ENCODE assay signal across 4 worm cellular contexts in the genomic region with DNA sequence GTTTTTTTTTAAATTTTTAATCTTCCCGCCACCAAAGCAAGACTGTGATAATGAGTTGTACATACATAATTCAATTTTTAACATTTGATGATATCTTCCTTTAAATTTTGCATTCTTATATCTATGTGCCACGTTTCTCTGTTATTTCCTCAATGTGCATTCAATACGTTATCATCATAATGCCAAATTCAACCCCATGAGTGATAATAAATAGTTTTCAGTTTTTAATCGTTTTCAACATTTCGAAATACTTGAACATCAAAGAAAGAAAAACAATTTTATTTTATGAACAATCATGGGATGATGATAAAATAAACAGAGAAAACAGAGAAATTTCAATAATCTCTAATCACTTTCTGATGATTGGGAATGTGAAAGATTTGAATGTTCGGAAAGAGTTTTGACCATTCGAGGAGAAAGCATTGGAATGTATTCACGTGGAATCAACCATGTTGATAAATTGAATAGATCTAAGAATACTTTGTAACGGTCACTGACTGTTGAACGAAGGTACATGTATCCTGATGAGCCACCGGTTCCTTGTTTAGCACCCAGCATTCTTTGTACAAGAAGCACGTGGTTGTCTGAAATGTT.
TF ChIP-seq lines count a peak whose summit lies in the region.

No protein-coding gene starts in this region.

TF ChIP-seq in whole organism, L1 larva, 84 proteins besides CTCF, POLR2A, EP300 and RAD21 (continued from another document):
- peak in 1 of 2 experiments; percentile 21 for TF ChIP-seq efl-1 (optimal IDR thresholded peaks at IDR 0.05; lab: Kevin White, UChicago)
- peak in 1 of 2 experiments; percentile 70 for TF ChIP-seq efl-1 (GFP tag; optimal IDR thresholded peaks at IDR 0.05 in 1 of 2; lab: Kevin White, UChicago)
- no peak for TF ChIP-seq nhr-28 (tag; optimal IDR thresholded peaks at IDR 0.05; lab: Kevin White, UChicago)
- peak; percentile 12 for TF ChIP-seq nhr-47 (tag; optimal IDR thresholded peaks at IDR 0.05; lab: Kevin White, UChicago)
- peak; percentile 75 for TF ChIP-seq nhr-90 (tag; optimal IDR thresholded peaks at IDR 0.05; lab: Kevin White, UChicago; ENCODE audit: poor library complexity)
- peak; percentile 27 for TF ChIP-seq nhr-20 (tag; optimal IDR thresholded peaks at IDR 0.05; lab: Kevin White, UChicago)
- TF ChIP-seq elt-2 (tag; optimal IDR thresholded peaks at IDR 0.05; lab: Kevin White, UChicago) = peak; percentile 67
- peak; percentile 9 for TF ChIP-seq pax-3 (tag; optimal IDR thresholded peaks at IDR 0.05; lab: Kevin White, UChicago)
- TF ChIP-seq unc-130 (tag; optimal IDR thresholded peaks at IDR 0.05; lab: Kevin White, UChicago) = no peak
- no peak for TF ChIP-seq egl-13 (tag; optimal IDR thresholded peaks at IDR 0.05; lab: Kevin White, UChicago)
- TF ChIP-seq ztf-4 (tag; optimal IDR thresholded peaks at IDR 0.05; lab: Kevin White, UChicago) = peak; percentile 11
- peak; percentile 34 for TF ChIP-seq pqm-1 (tag; optimal IDR thresholded peaks at IDR 0.05; lab: Kevin White, UChicago)
- TF ChIP-seq nhr-71 (tag; optimal IDR thresholded peaks at IDR 0.05; lab: Kevin White, UChicago) = peak; percentile 59
TF ChIP-seq in whole organism, L1 larva: peak in this region for 16.

TF ChIP-seq in whole organism, L2 larva, 48 proteins besides CTCF, POLR2A, EP300 and RAD21 (continued from another document):
- TF ChIP-seq F13H6.1 (tag; optimal IDR thresholded peaks at IDR 0.05; lab: Kevin White, UChicago) (peak; percentile 20), lin-13 (GFP tag; optimal IDR thresholded peaks at IDR 0.05; lab: Kevin White, UChicago) (peak; percentile 9), mbf-1 (tag; optimal IDR thresholded peaks at IDR 0.05; lab: Kevin White, UChicago) (no peak), ceh-82 (tag; optimal IDR thresholded peaks at IDR 0.05; lab: Kevin White, UChicago) (no peak), fos-1 (tag; optimal IDR thresholded peaks at IDR 0.05; lab: Kevin White, UChicago) (peak; percentile 40), unc-62 (GFP tag; optimal IDR thresholded peaks at IDR 0.05; lab: Kevin White, UChicago) (no peak), nhr-6 (tag; optimal IDR thresholded peaks at IDR 0.05; lab: Kevin White, UChicago) (no peak), mdl-1 (tag; optimal IDR thresholded peaks at IDR 0.05; lab: Kevin White, UChicago) (no peak), blmp-1 (tag; optimal IDR thresholded peaks at IDR 0.05; lab: Kevin White, UChicago; ENCODE audit: insufficient read depth) (no peak), gmeb-1 (tag; optimal IDR thresholded peaks at IDR 0.05; lab: Kevin White, UChicago) (peak; percentile 50), snpc-4 (tag; optimal IDR thresholded peaks at IDR 0.05; lab: Kevin White, UChicago) (no peak)

TF ChIP-seq in whole organism, L3 larva, 47 proteins besides CTCF, POLR2A, EP300 and RAD21 (continued from another document):
- TF ChIP-seq ama-1 (optimal IDR thresholded peaks at IDR 0.05; lab: Kevin White, UChicago) = peak; percentile 2
- TF ChIP-seq nhr-67 (tag; optimal IDR thresholded peaks at IDR 0.05; lab: Kevin White, UChicago) = no peak
- no peak for TF ChIP-seq ceh-9 (tag; optimal IDR thresholded peaks at IDR 0.05; lab: Kevin White, UChicago)
- no peak for TF ChIP-seq nhr-77 (tag; optimal IDR thresholded peaks at IDR 0.05; lab: Kevin White, UChicago)
- no peak for TF ChIP-seq ZK546.5 (tag; optimal IDR thresholded peaks at IDR 0.05; lab: Kevin White, UChicago)
- TF ChIP-seq nfya-1 (tag; optimal IDR thresholded peaks at IDR 0.05; lab: Kevin White, UChicago; ENCODE audit: insufficient read depth) = no peak
- TF ChIP-seq pha-4 (tag; optimal IDR thresholded peaks at IDR 0.05; lab: Kevin White, UChicago) = peak; percentile 41
- peak; percentile 18 for TF ChIP-seq fos-1 (tag; optimal IDR thresholded peaks at IDR 0.05; lab: Kevin White, UChicago)
- peak; percentile 92 for TF ChIP-seq skn-1 (tag; optimal IDR thresholded peaks at IDR 0.05; lab: Kevin White, UChicago)
- TF ChIP-seq elt-3 (tag; optimal IDR thresholded peaks at IDR 0.05; lab: Kevin White, UChicago) = no peak
- no peak for TF ChIP-seq sea-2 (GFP tag; optimal IDR thresholded peaks at IDR 0.05; lab: Kevin White, UChicago)
- TF ChIP-seq ceh-82 (tag; optimal IDR thresholded peaks at IDR 0.05; lab: Kevin White, UChicago) = no peak
- TF ChIP-seq unc-62 (GFP tag; optimal IDR thresholded peaks at IDR 0.05; lab: Kevin White, UChicago) = no peak
- TF ChIP-seq nhr-28 (tag; optimal IDR thresholded peaks at IDR 0.05; lab: Kevin White, UChicago) = no peak
- no peak for TF ChIP-seq egl-27 (tag; optimal IDR thresholded peaks at IDR 0.05; lab: Kevin White, UChicago)
- TF ChIP-seq nhr-12 (tag; optimal IDR thresholded peaks at IDR 0.05; lab: Kevin White, UChicago) = no peak
- peak; percentile 24 for TF ChIP-seq ztf-4 (tag; optimal IDR thresholded peaks at IDR 0.05; lab: Kevin White, UChicago)
- TF ChIP-seq zag-1 (tag; optimal IDR thresholded peaks at IDR 0.05; lab: Kevin White, UChicago) = no peak
- TF ChIP-seq nhr-23 (tag; optimal IDR thresholded peaks at IDR 0.05; lab: Kevin White, UChicago) = peak; percentile 20

TF ChIP-seq in whole organism, L4 larva, 104 proteins besides CTCF, POLR2A, EP300 and RAD21 (continued from another document):
- TF ChIP-seq mdl-1 (tag; optimal IDR thresholded peaks at IDR 0.05; lab: Kevin White, UChicago) (peak in 1 of 2 experiments; percentile 24), nhr-102 (tag; optimal IDR thresholded peaks at IDR 0.05; lab: Kevin White, UChicago) (peak; percentile 62), lin-13 (GFP tag; optimal IDR thresholded peaks at IDR 0.05; lab: Kevin White, UChicago) (peak; percentile 58), skn-1 (tag; optimal IDR thresholded peaks at IDR 0.05; lab: Kevin White, UChicago) (no peak), F37D6.2 (tag; optimal IDR thresholded peaks at IDR 0.05; lab: Kevin White, UChicago) (no peak), unc-130 (GFP tag; optimal IDR thresholded peaks at IDR 0.05; lab: Kevin White, UChicago) (no peak), lim-7 (GFP tag; IDR thresholded peaks at IDR 0.05; lab: Robert Waterston, UW) (no peak), ama-1 (optimal IDR thresholded peaks at IDR 0.05; lab: Kevin White, UChicago) (peak; percentile 63), php-3 (GFP tag; IDR thresholded peaks at IDR 0.05; lab: Robert Waterston, UW) (peak; percentile 78), daf-12 (tag; optimal IDR thresholded peaks at IDR 0.05; lab: Kevin White, UChicago) (no peak), nhr-42 (GFP tag; IDR thresholded peaks at IDR 0.05; lab: Robert Waterston, UW) (0 out of 2 replicates have a peak, but pooled peaks have one; percentile 39), nhr-28 (tag; optimal IDR thresholded peaks at IDR 0.05; lab: Kevin White, UChicago) (peak; percentile 64), mep-1 (tag; optimal IDR thresholded peaks at IDR 0.05; lab: Kevin White, UChicago) (peak; percentile 86), F44E2.7 (GFP tag; IDR thresholded peaks at IDR 0.05; lab: Robert Waterston, UW) (no peak), lsy-2 (tag; optimal IDR thresholded peaks at IDR 0.05; lab: Kevin White, UChicago) (peak in 1 of 2 experiments; percentile 35), lin-39 (tag; optimal IDR thresholded peaks at IDR 0.05; lab: Kevin White, UChicago) (no peak), mes-2 (tag; optimal IDR thresholded peaks at IDR 0.05; lab: Kevin White, UChicago; ENCODE audit: poor library complexity, severe bottlenecking) (peak; percentile 22), hlh-30 (tag; optimal IDR thresholded peaks at IDR 0.05; lab: Kevin White, UChicago; ENCODE audit: insufficient read depth) (peak; percentile 72), ceh-20 (GFP tag; IDR thresholded peaks at IDR 0.05; lab: Robert Waterston, UW) (peak; percentile 33; the same call in 1 of the 2 replicates), hlh-11 (tag; optimal IDR thresholded peaks at IDR 0.05; lab: Kevin White, UChicago) (peak; percentile 58), madf-9 (GFP tag; conservative IDR thresholded peaks at IDR 0.05; lab: Robert Waterston, UW) (no peak), daf-16 (GFP tag; optimal IDR thresholded peaks at IDR 0.05; lab: Kevin White, UChicago) (no peak), daf-16 (tag; optimal IDR thresholded peaks at IDR 0.05; lab: Kevin White, UChicago) (peak; percentile 96), dmd-6 (GFP tag; IDR thresholded peaks at IDR 0.05; lab: Robert Waterston, UW) (peak; percentile 13; the same call in 1 of the 2 replicates), nhr-10 (tag; optimal IDR thresholded peaks at IDR 0.05; lab: Kevin White, UChicago) (peak; percentile 11)
